Worm (Caenorhabditis elegans): Measurements from ENCODE around the gene rom-1.

The rom-1 gene

ce11 chrIII:4868643-4869042 is 38.4 kb upstream of the rom-1 start, which contains the start of the genes msd-4 and C35D10.3:
msd-4 (minus strand) TSS chrIII:4868743.
C35D10.3 (plus strand) TSS chrIII:4868921.
- no peak for TF ChIP-seq flh-1 (GFP tag; optimal IDR thresholded peaks at IDR 0.05)
- TF ChIP-seq hlh-1 (tag; optimal IDR thresholded peaks at IDR 0.05): no peak
- TF ChIP-seq unc-120 (tag; optimal IDR thresholded peaks at IDR 0.05; ENCODE audit: poor library complexity, severe bottlenecking): no peak
- no peak for TF ChIP-seq M03D4.4 (tag; optimal IDR thresholded peaks at IDR 0.05)

DNA sequence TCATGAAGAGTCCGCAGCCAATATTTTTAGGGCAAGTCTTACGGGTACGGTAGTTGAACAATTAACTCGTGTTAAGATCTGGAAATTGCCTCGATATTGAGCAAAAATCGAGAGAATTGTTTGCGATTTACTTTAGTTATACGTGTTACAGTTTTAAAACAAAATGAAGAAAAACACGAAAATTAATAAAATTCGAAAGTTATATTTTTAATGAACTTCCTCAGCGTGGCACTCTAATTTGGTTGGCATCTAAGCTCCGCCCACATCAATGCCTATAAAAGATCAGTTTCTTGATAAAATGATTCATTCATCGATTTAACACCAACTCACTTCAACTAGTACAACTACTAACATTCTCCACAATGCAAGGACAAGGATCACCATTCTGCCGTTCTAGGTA is 36.5 kb upstream of the rom-1 start, which contains the start of gene gipc-1:
Gene gipc-1 (plus strand): TSS at position 301 of the 400 bp plus-strand sequence.
- TF ChIP-seq cnd-1 (tag; optimal IDR thresholded peaks at IDR 0.05) (no peak), nhr-12 (tag; optimal IDR thresholded peaks at IDR 0.05) (no peak), flh-1 (GFP tag; optimal IDR thresholded peaks at IDR 0.05) (no peak), nhr-28 (tag; optimal IDR thresholded peaks at IDR 0.05) (no peak)

ce11 chrIII:4873395-4873794 is 33.6 kb upstream of the rom-1 start:
- no peak for TF ChIP-seq sptf-1 (tag; optimal IDR thresholded peaks at IDR 0.05)
- TF ChIP-seq mls-2 (tag; optimal IDR thresholded peaks at IDR 0.05): no peak
- no peak for TF ChIP-seq unc-39 (tag; optimal IDR thresholded peaks at IDR 0.05)
- no peak for TF ChIP-seq hlh-1 (tag; optimal IDR thresholded peaks at IDR 0.05)
- TF ChIP-seq nhr-76 (tag; optimal IDR thresholded peaks at IDR 0.05): no peak
- TF ChIP-seq elt-1 (tag; optimal IDR thresholded peaks at IDR 0.05; ENCODE audit: borderline replicate concordance, insufficient read depth): no peak
- no peak for TF ChIP-seq M03D4.4 (tag; optimal IDR thresholded peaks at IDR 0.05)
- no peak for TF ChIP-seq lsy-2 (tag; optimal IDR thresholded peaks at IDR 0.05)
- TF ChIP-seq nhr-28 (tag; optimal IDR thresholded peaks at IDR 0.05): no peak
- TF ChIP-seq tbx-8 (GFP tag; optimal IDR thresholded peaks at IDR 0.05): no peak
- no peak for TF ChIP-seq drap-1 (GFP tag; optimal IDR thresholded peaks at IDR 0.05)
- no peak for TF ChIP-seq lin-13 (tag; optimal IDR thresholded peaks at IDR 0.05)

DNA sequence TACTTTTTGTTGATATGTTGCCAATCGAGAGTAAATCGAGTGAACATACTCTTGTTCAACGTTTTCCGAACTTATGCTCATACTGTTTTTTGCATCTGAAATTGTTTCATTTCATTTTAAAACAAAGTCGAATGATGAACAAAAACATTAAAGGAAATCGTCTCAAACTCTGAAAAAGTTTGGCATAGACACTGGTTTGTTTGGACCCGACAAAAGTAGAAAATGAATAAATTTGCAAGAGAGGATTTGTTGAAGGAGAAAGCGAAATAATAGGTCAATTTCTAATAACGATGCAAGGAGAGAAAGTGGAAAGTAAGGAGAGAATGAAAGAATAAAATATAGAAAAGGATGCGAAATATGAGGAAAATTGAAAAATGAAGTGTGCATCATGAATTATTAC is 32.3 kb upstream of the rom-1 start, which contains the start of gene C35D10.12:
Gene C35D10.12 (minus strand): TSS at position 101 of the 400 bp plus-strand sequence.
- TF ChIP-seq flh-1 (GFP tag; optimal IDR thresholded peaks at IDR 0.05) (no peak), mab-5 (tag; optimal IDR thresholded peaks at IDR 0.05) (no peak), M03D4.4 (tag; optimal IDR thresholded peaks at IDR 0.05) (no peak), ceh-43 (GFP tag; optimal IDR thresholded peaks at IDR 0.05) (no peak), drap-1 (GFP tag; optimal IDR thresholded peaks at IDR 0.05) (no peak), cnd-1 (tag; optimal IDR thresholded peaks at IDR 0.05) (no peak), unc-62 (GFP tag; optimal IDR thresholded peaks at IDR 0.05) (no peak), nhr-76 (tag; optimal IDR thresholded peaks at IDR 0.05) (no peak), bed-3 (GFP tag; optimal IDR thresholded peaks at IDR 0.05) (no peak), tbx-8 (GFP tag; optimal IDR thresholded peaks at IDR 0.05) (no peak), ceh-83 (GFP tag; optimal IDR thresholded peaks at IDR 0.05) (no peak), unc-39 (tag; optimal IDR thresholded peaks at IDR 0.05) (no peak), nhr-28 (tag; optimal IDR thresholded peaks at IDR 0.05) (no peak), unc-120 (tag; optimal IDR thresholded peaks at IDR 0.05; ENCODE audit: poor library complexity, severe bottlenecking) (no peak), pha-4 (tag; optimal IDR thresholded peaks at IDR 0.05) (no peak), snpc-4 (tag; optimal IDR thresholded peaks at IDR 0.05) (no peak)

DNA sequence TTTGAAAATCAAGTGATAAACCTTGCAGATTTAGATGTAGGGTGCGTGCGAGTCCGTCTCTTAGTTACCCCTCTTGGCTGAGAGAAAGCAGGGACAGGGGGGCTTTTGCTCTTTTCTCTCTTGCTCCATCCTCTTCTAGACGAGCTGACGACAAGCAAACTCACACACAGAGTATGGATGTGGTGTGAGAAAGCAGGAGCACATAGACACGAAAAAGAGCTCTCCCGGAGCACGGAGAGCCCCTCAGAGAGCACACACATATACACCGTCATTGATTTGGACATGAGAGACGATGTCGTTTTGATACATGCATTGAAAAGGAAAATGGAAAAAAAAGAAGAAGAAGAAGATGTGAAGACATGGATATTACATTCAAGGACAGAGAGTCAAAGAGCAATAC is 31.3 kb upstream of the rom-1 start:
- TF ChIP-seq ces-1 (GFP tag; optimal IDR thresholded peaks at IDR 0.05) (peak; percentile 21), ham-2 (GFP tag; optimal IDR thresholded peaks at IDR 0.05) (no peak), ceh-43 (GFP tag; optimal IDR thresholded peaks at IDR 0.05) (no peak)

ce11 chrIII:4878281-4878680 is 28.7 kb upstream of the rom-1 start, which contains the start of the genes tost-1 and arx-6:
tost-1 (minus strand) TSS chrIII:4878311.
arx-6 (plus strand) TSS chrIII:4878658.
- no peak for TF ChIP-seq ceh-39 (tag; optimal IDR thresholded peaks at IDR 0.05)
- peak; percentile 19 for TF ChIP-seq pha-4 (tag; optimal IDR thresholded peaks at IDR 0.05)
- no peak for TF ChIP-seq unc-39 (tag; optimal IDR thresholded peaks at IDR 0.05)
- peak; percentile 50 for TF ChIP-seq mep-1 (tag; optimal IDR thresholded peaks at IDR 0.05)
- TF ChIP-seq lsy-2 (tag; optimal IDR thresholded peaks at IDR 0.05): peak; percentile 37
- TF ChIP-seq ceh-83 (GFP tag; optimal IDR thresholded peaks at IDR 0.05): no peak
- no peak for TF ChIP-seq lin-32 (GFP tag; optimal IDR thresholded peaks at IDR 0.05)
- no peak for TF ChIP-seq M03D4.4 (tag; optimal IDR thresholded peaks at IDR 0.05)

Data from whole organism, mixed stage, embryonic.